Worm (Caenorhabditis elegans) whole organism, L1 larva: ENCODE measurements around the gene cfim-2.

Source experiments
- ets-5 ChIP-seq: fragments of 200-800 bp; sonication (Bioruptor generic); IDR thresholded peaks from 2 replicates; pipeline ENCODE4 v1.3.6; 2022; ENCODE audit warnings: missing genetic modification characterization, missing compliant biosample characterization
- hpl-2 ChIP-seq: fragments of 150-350 bp; optimal IDR thresholded peaks from 2 replicates; lab custom pipeline; 2014; ENCODE audit warnings: missing biosample characterization, missing genetic modification reagents, missing genetic modification characterization
- lin-39 ChIP-seq: fragments of 150-350 bp; optimal IDR thresholded peaks from 2 replicates; lab custom pipeline; 2014; ENCODE audit warnings: missing biosample characterization, missing genetic modification reagents, missing genetic modification characterization
- nhr-77 ChIP-seq: fragments of 150-350 bp; optimal IDR thresholded peaks from 2 replicates; lab custom pipeline; 2014; ENCODE audit warnings: missing biosample characterization, missing genetic modification characterization
- pag-3 ChIP-seq: sonication (generic microtip); optimal IDR thresholded peaks from 2 replicates; lab custom pipeline; 2017; ENCODE audit warnings: missing genetic modification characterization, mild to moderate bottlenecking, missing compliant biosample characterization, antibody characterized with exemption, borderline replicate concordance; ENCODE audit not compliant: insufficient read depth
- tbx-2 ChIP-seq: sonication (generic microtip); optimal IDR thresholded peaks from 2 replicates; lab custom pipeline; 2016; ENCODE audit warnings: missing genetic modification characterization, missing compliant biosample characterization
- tlp-1 ChIP-seq: fragments of 150-350 bp; optimal IDR thresholded peaks from 2 replicates; lab custom pipeline; 2014; ENCODE audit warnings: missing biosample characterization, missing genetic modification characterization
- zag-1 ChIP-seq: fragments of 150-350 bp; optimal IDR thresholded peaks from 2 replicates; lab custom pipeline; 2014; ENCODE audit warnings: missing biosample characterization, missing genetic modification characterization

DNA sequence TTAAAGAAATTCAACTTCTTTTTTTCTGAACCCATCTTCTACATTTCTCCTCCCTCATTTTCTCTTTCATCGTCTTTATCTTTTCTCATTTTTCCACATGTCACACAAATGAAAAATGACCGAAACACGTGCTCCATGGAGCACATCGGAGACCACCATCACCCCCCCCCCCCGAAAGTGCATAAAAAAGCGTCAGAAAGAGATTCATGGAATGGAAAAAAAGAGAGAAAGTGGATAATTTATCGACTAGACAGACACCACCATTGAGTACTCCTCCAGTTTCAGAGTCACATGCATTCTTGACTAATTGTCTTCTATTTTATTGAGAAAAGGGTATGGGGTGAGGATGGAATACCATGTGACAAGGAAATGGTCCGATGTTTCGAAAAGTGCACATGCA is 21.0 kb downstream of the cfim-2 start:
- TF ChIP-seq pag-3 (tag; lab: Kevin White, UChicago) (no peak), lin-39 (tag; lab: Kevin White, UChicago) (peak; percentile 67), ets-5 (no peak), zag-1 (no peak), hpl-2 (GFP tag; lab: Kevin White, UChicago) (no peak), tlp-1 (tag; lab: Kevin White, UChicago) (no peak), tbx-2 (tag; lab: Kevin White, UChicago) (peak; percentile 60), nhr-77 (no peak)
